Worm (Caenorhabditis elegans) whole organism, L2 larva: Measurements from ENCODE around the gene F59A1.13.

Experiments used
- F13H6.1 ChIP-seq: sonication (generic microtip); optimal IDR thresholded peaks from 2 replicates; lab custom pipeline; 2016; ENCODE audit warnings: missing genetic modification characterization, missing compliant biosample characterization
- Y55F3AM.14 ChIP-seq: fragments of 200-800 bp; sonication (Bioruptor generic); optimal IDR thresholded peaks from 2 replicates; lab custom pipeline; 2018; ENCODE audit warnings: mild to moderate bottlenecking, missing genetic modification characterization, missing compliant biosample characterization
- aly-2 ChIP-seq: fragments of 150-350 bp; optimal IDR thresholded peaks from 2 replicates; lab custom pipeline; 2014; ENCODE audit warnings: missing biosample characterization, missing genetic modification characterization
- blmp-1 ChIP-seq: sonication (generic microtip); optimal IDR thresholded peaks from 2 replicates; lab custom pipeline; 2017; ENCODE audit warnings: missing genetic modification characterization, mild to moderate bottlenecking, missing compliant biosample characterization, antibody characterized with exemption, moderate library complexity; ENCODE audit not compliant: insufficient read depth
- dmd-4 ChIP-seq: sonication (generic microtip); optimal IDR thresholded peaks from 2 replicates; lab custom pipeline; 2017; ENCODE audit warnings: missing biosample characterization, missing genetic modification characterization
- fos-1 ChIP-seq: fragments of 150-350 bp; optimal IDR thresholded peaks from 2 replicates; lab custom pipeline; 2014; ENCODE audit warnings: missing biosample characterization, missing genetic modification characterization
- lin-13 ChIP-seq: fragments of 150-350 bp; optimal IDR thresholded peaks from 2 replicates; lab custom pipeline; 2014; ENCODE audit warnings: missing biosample characterization, missing genetic modification reagents, missing genetic modification characterization
- lin-39 ChIP-seq: fragments of 150-350 bp; optimal IDR thresholded peaks from 2 replicates; lab custom pipeline; 2014; ENCODE audit warnings: missing biosample characterization, missing genetic modification reagents, missing genetic modification characterization
- nhr-11 ChIP-seq: fragments of 150-350 bp; optimal IDR thresholded peaks from 2 replicates; lab custom pipeline; 2014; ENCODE audit warnings: missing biosample characterization, missing genetic modification characterization
- skn-1 ChIP-seq: sonication (generic microtip); optimal IDR thresholded peaks from 2 replicates; lab custom pipeline; 2017; ENCODE audit warnings: missing biosample characterization, missing genetic modification characterization
- unc-39 ChIP-seq: fragments of 150-350 bp; optimal IDR thresholded peaks from 2 replicates; lab custom pipeline; 2014; ENCODE audit warnings: missing biosample characterization, missing genetic modification characterization
- unc-62 ChIP-seq: fragments of 150-350 bp; optimal IDR thresholded peaks from 2 replicates; lab custom pipeline; 2014; ENCODE audit warnings: missing biosample characterization, missing genetic modification reagents, missing genetic modification characterization

DNA sequence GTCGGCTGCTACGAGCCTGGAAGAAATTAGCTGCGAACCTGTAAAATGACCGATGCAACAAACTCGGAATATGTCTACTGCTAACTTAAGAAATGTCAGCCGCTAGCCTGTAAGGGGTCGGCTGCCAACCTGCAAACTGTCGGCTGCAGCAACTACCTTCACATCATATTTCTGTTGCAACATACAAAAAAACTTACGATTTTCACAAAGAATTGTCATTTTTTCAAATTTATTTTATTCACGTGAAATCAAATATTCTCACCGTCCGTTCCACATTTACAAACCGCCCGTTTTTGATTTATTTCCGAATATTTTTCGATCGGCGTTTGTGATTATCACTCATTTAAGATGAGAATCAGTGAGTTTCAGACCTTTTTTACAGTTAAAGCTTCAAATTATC is 8.8 kb upstream of the F59A1.13 start, which contains the start of gene Y26G10.6:
- TF ChIP-seq skn-1 (tag; lab: Kevin White, UChicago) (no peak), aly-2 (tag; lab: Kevin White, UChicago) (no peak), unc-39 (tag; lab: Kevin White, UChicago) (no peak), unc-62 (GFP tag; lab: Kevin White, UChicago) (no peak), blmp-1 (tag; lab: Kevin White, UChicago) (no peak), lin-39 (tag; lab: Kevin White, UChicago) (no peak), fos-1 (tag; lab: Kevin White, UChicago) (no peak), lin-13 (no peak), nhr-11 (tag; lab: Kevin White, UChicago) (no peak), Y55F3AM.14 (no peak), F13H6.1 (tag; lab: Kevin White, UChicago) (no peak), dmd-4 (tag; lab: Kevin White, UChicago) (no peak)
